Worm (Caenorhabditis elegans) whole organism, late embryonic: Measurements from ENCODE around the gene zipt-3.

Source experiments
- C08G9.2 ChIP-seq: sonication (generic microtip); optimal IDR thresholded peaks from 2 replicates; lab custom pipeline; 2016; ENCODE audit warnings: mild to moderate bottlenecking, missing genetic modification characterization, moderate library complexity, missing compliant biosample characterization
- K02D7.2 ChIP-seq: sonication (generic microtip); optimal IDR thresholded peaks from 2 replicates; lab custom pipeline; 2017; ENCODE audit warnings: mild to moderate bottlenecking, missing genetic modification characterization, missing compliant biosample characterization
- T23F11.4 ChIP-seq: fragments of 200-800 bp; sonication (Bioruptor generic); optimal IDR thresholded peaks from 2 replicates; lab custom pipeline; 2018; ENCODE audit warnings: mild to moderate bottlenecking, missing genetic modification characterization, missing compliant biosample characterization
- ahr-1 ChIP-seq: sonication (generic microtip); optimal IDR thresholded peaks from 2 replicates; lab custom pipeline; 2016; ENCODE audit warnings: missing genetic modification characterization, missing compliant biosample characterization
- ama-1 ChIP-seq: fragments of 150-350 bp; optimal IDR thresholded peaks from 2 replicates; lab custom pipeline; 2014
- ceh-14 ChIP-seq: sonication (generic microtip); optimal IDR thresholded peaks from 2 replicates; lab custom pipeline; 2016; ENCODE audit warnings: missing genotype, missing genetic modification characterization, missing compliant biosample characterization
- ceh-19 ChIP-seq: fragments of 200-800 bp; sonication (Bioruptor generic); optimal IDR thresholded peaks from 2 replicates; lab custom pipeline; 2018; ENCODE audit warnings: mild to moderate bottlenecking, missing genetic modification characterization, missing compliant biosample characterization
- ceh-2 ChIP-seq: sonication (generic microtip); optimal IDR thresholded peaks from 2 replicates; lab custom pipeline; 2016; ENCODE audit warnings: missing genotype, missing genetic modification characterization, missing compliant biosample characterization
- ceh-24 ChIP-seq: sonication (generic microtip); optimal IDR thresholded peaks from 2 replicates; lab custom pipeline; 2016; ENCODE audit warnings: mild to moderate bottlenecking, missing genetic modification characterization, missing compliant biosample characterization
- ceh-30 ChIP-seq: fragments of 150-350 bp; optimal IDR thresholded peaks from 2 replicates; lab custom pipeline; 2014; ENCODE audit warnings: missing biosample characterization, missing genetic modification characterization
- ceh-48 ChIP-seq: sonication (generic microtip); optimal IDR thresholded peaks from 2 replicates; lab custom pipeline; 2016; ENCODE audit warnings: missing genetic modification characterization, inconsistent platforms, missing compliant biosample characterization
- ceh-9 ChIP-seq: sonication (generic microtip); optimal IDR thresholded peaks from 2 replicates; lab custom pipeline; 2016; ENCODE audit warnings: mild to moderate bottlenecking, missing genetic modification characterization, inconsistent platforms, missing compliant biosample characterization
- che-1 ChIP-seq: sonication (generic microtip); optimal IDR thresholded peaks from 2 replicates; lab custom pipeline; 2016; ENCODE audit warnings: mild to moderate bottlenecking, missing genetic modification characterization, missing compliant biosample characterization
- dmd-4 ChIP-seq: sonication (generic microtip); optimal IDR thresholded peaks from 2 replicates; lab custom pipeline; 2016; ENCODE audit warnings: borderline replicate concordance, missing genetic modification characterization, missing compliant biosample characterization
- dve-1 ChIP-seq: sonication (generic microtip); optimal IDR thresholded peaks from 2 replicates; lab custom pipeline; 2017; ENCODE audit warnings: antibody characterized with exemption, mild to moderate bottlenecking, missing genetic modification characterization, missing compliant biosample characterization
- elt-2 ChIP-seq: sonication (generic microtip); optimal IDR thresholded peaks from 2 replicates; lab custom pipeline; 2016; ENCODE audit warnings: missing genetic modification reagents, missing genetic modification characterization, missing compliant biosample characterization
- elt-4 ChIP-seq: sonication (generic microtip); optimal IDR thresholded peaks from 2 replicates; lab custom pipeline; 2016; ENCODE audit warnings: missing genetic modification characterization, missing compliant biosample characterization
- fkh-10 ChIP-seq: fragments of 150-350 bp; optimal IDR thresholded peaks from 2 replicates; lab custom pipeline; 2014; ENCODE audit warnings: missing biosample characterization, missing genetic modification reagents, missing genetic modification characterization
- fkh-6 ChIP-seq: sonication (generic microtip); optimal IDR thresholded peaks from 2 replicates; lab custom pipeline; 2016; ENCODE audit warnings: missing genetic modification characterization, missing compliant biosample characterization
- hlh-30 ChIP-seq: sonication (generic microtip); optimal IDR thresholded peaks from 2 replicates; lab custom pipeline; 2017; ENCODE audit warnings: antibody characterized with exemption, missing genetic modification characterization, missing compliant biosample characterization; ENCODE audit not compliant: insufficient read depth
- lin-11 ChIP-seq: fragments of 200-800 bp; sonication (Bioruptor generic); optimal IDR thresholded peaks from 2 replicates; lab custom pipeline; 2018; ENCODE audit warnings: mild to moderate bottlenecking, missing genetic modification characterization, missing compliant biosample characterization
- madf-2 ChIP-seq: sonication (generic microtip); optimal IDR thresholded peaks from 2 replicates; lab custom pipeline; 2017; ENCODE audit warnings: missing genetic modification characterization, missing compliant biosample characterization
- nhr-11 ChIP-seq: fragments of 150-350 bp; optimal IDR thresholded peaks from 2 replicates; lab custom pipeline; 2014; ENCODE audit warnings: missing biosample characterization, missing genetic modification characterization
- npax-4 ChIP-seq: sonication (generic microtip); optimal IDR thresholded peaks from 2 replicates; lab custom pipeline; 2016; ENCODE audit warnings: missing genetic modification characterization, missing compliant biosample characterization
- pag-3 ChIP-seq: sonication (generic microtip); optimal IDR thresholded peaks from 2 replicates; lab custom pipeline; 2016; ENCODE audit warnings: missing compliant biosample characterization, missing genetic modification characterization, borderline replicate concordance
- pat-9 ChIP-seq: fragments of 200-800 bp; sonication (Bioruptor generic); optimal IDR thresholded peaks from 2 replicates; lab custom pipeline; 2018; ENCODE audit warnings: mild to moderate bottlenecking, missing genetic modification characterization, moderate library complexity, missing compliant biosample characterization
- pha-2 ChIP-seq: sonication (generic microtip); optimal IDR thresholded peaks from 2 replicates; lab custom pipeline; 2017; ENCODE audit warnings: mild to moderate bottlenecking, missing genetic modification characterization, missing compliant biosample characterization
- pha-4 ChIP-seq: fragments of 150-350 bp; optimal IDR thresholded peaks from 2 replicates; lab custom pipeline; 2018; ENCODE audit warnings: missing biosample characterization, missing genetic modification reagents, missing genetic modification characterization
- pqm-1 ChIP-seq: sonication (generic microtip); optimal IDR thresholded peaks from 2 replicates; lab custom pipeline; 2016; ENCODE audit warnings: missing genetic modification characterization, missing compliant biosample characterization
- ref-2 ChIP-seq: sonication (generic microtip); optimal IDR thresholded peaks from 2 replicates; lab custom pipeline; 2016; ENCODE audit warnings: missing genetic modification characterization, missing compliant biosample characterization
- rnt-1 ChIP-seq: sonication (generic microtip); optimal IDR thresholded peaks from 2 replicates; lab custom pipeline; 2016; ENCODE audit warnings: missing genetic modification characterization, missing compliant biosample characterization
- sdc-2 ChIP-seq: sonication (generic microtip); optimal IDR thresholded peaks from 2 replicates; lab custom pipeline; 2016; ENCODE audit warnings: missing genotype, missing genetic modification characterization, missing compliant biosample characterization
- sox-2 ChIP-seq: fragments of 200-800 bp; sonication (Bioruptor generic); IDR thresholded peaks from 2 replicates; pipeline ENCODE4 v1.3.6; 2022; ENCODE audit warnings: missing genetic modification reagents, missing genetic modification characterization, missing compliant biosample characterization
- tbx-2 ChIP-seq: sonication (generic microtip); optimal IDR thresholded peaks from 2 replicates; lab custom pipeline; 2016; ENCODE audit warnings: missing genetic modification characterization, missing compliant biosample characterization
- unc-3 ChIP-seq, 2 experiments: fragments of 200-800 bp in 1 of 2; sonication (Bioruptor generic) in 1 of 2; sonication (generic microtip) in 1 of 2; conservative IDR thresholded peaks in 1 of 2; optimal IDR thresholded peaks in 1 of 2; 2 replicates each; pipeline versions ENCODE4 v1.3.6 to Lab custom; 2016 to 2022; ENCODE audit warnings: missing compliant biosample characterization in 2 of 2, missing genetic modification characterization in 2 of 2, missing genetic modification reagents in 1 of 2
- zip-5 ChIP-seq: sonication (generic microtip); optimal IDR thresholded peaks from 2 replicates; lab custom pipeline; 2016; ENCODE audit warnings: missing genetic modification characterization, missing compliant biosample characterization

Gene zipt-3

DNA sequence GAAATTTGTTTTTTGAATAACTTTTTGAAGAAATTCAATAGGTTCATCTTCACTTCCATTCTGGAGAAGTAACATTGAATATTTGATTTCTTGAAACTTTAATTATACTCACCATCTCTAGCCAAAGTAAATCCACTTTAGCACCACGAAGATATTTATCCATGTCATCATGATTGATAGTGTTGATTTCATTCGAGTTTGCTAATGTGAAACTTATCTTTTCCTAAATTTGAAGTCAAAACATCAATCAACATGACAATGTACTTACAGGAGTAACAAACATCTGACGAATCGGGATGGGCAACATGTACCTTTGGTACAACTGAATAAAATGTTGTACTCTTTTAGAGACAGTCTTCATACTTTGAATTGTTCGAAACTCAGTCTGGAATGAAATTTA is 20.6 kb upstream of the zipt-3 start:
- TF ChIP-seq T23F11.4 (GFP tag; lab: Kevin White, UChicago) (no peak), che-1 (tag; lab: Kevin White, UChicago) (no peak), npax-4 (tag; lab: Kevin White, UChicago) (no peak), sox-2 (GFP tag; lab: Robert Waterston, UW) (no peak), pha-4 (no peak), elt-2 (tag; lab: Kevin White, UChicago) (no peak), lin-11 (tag; lab: Kevin White, UChicago) (no peak), ceh-48 (tag; lab: Kevin White, UChicago) (no peak), K02D7.2 (tag; lab: Kevin White, UChicago) (no peak), pag-3 (tag; lab: Kevin White, UChicago) (no peak), pat-9 (no peak), rnt-1 (no peak), ceh-19 (no peak), ceh-9 (no peak), C08G9.2 (tag; lab: Kevin White, UChicago) (no peak), madf-2 (tag; lab: Kevin White, UChicago) (no peak), fkh-10 (GFP tag; lab: Kevin White, UChicago) (no peak), pha-2 (tag; lab: Kevin White, UChicago) (no peak)

DNA sequence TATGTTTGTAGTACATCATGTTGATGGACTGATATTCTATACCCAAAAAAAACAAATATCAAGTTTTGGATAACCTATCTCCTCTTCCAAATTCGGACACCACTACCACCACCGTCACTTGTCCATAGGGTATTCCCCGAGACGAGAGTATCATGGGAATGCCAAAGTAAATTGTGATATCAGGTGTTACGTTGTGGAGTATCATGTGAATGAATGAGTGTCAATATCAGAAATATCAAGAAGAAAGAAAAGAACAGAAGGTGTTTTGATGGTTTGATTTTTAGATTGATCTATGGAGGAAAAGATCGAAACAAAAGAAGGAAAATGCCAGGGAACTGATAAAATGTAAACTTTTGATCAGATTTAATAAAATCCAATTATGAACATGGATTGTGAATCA is 19.7 kb upstream of the zipt-3 start:
- TF ChIP-seq nhr-11 (tag; lab: Kevin White, UChicago) (no peak), elt-2 (tag; lab: Kevin White, UChicago) (peak; percentile 29)
- TF ChIP-seq, all 69 proteins: peak for 1

DNA sequence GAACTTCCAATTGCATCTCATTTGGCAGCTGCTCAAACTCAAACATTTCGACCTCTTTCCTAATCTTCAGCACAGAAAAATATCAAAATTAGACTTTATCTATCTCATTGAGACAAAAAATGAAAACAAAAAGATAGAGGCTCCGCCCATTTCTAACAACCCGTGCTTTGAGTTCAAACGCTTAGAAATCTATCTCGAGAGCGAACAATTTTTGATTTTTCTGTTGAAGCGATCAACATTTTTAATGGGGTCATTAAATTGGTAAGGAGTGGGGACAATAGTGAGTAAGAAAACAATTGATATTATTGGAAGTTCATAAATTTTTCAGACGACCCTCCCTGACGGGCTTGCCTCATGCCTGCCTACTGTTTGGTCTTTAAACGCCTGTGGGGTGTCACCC is 19.1 kb upstream of the zipt-3 start, which contains the start of the genes C25H3.10 and C25H3.1:
C25H3.10 (minus strand) TSS at position 101 of the 400 bp plus-strand sequence.
C25H3.1 (plus strand) TSS at position 203 of the 400 bp plus-strand sequence.
- TF ChIP-seq elt-4 (tag; lab: Kevin White, UChicago) (no peak), sdc-2 (no peak)

DNA sequence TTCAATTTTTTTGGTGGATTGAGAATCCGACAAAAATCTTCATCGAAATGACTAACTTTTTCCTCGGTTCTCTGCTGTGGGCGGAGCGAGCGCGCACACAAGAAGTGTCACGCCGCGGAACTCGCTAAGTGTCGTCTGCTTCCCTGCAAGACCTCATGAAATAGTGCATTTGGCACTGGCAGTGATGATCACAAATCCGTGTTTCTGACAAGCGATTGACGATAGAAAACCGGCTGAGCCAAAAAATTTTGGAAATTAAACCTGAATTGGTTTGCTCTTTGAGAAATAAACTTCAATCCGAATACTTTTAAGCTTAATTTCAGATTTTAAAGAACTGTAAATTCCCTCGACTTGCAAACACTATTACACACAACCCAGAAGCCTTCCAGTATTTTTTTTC is 16.4 kb upstream of the zipt-3 start:
- TF ChIP-seq ceh-24 (tag; lab: Kevin White, UChicago) (no peak), fkh-6 (tag; lab: Kevin White, UChicago) (no peak), ceh-30 (tag; lab: Kevin White, UChicago) (no peak), unc-3 (GFP tag; conservative IDR thresholded peaks at IDR 0.05; lab: Robert Waterston, UW) (no peak), unc-3 (tag; optimal IDR thresholded peaks at IDR 0.05; lab: Kevin White, UChicago) (no peak), dmd-4 (no peak), che-1 (tag; lab: Kevin White, UChicago) (no peak), dve-1 (tag; lab: Kevin White, UChicago) (peak; percentile 39), hlh-30 (peak; percentile 15), pqm-1 (tag; lab: Kevin White, UChicago) (no peak), tbx-2 (tag; lab: Kevin White, UChicago) (no peak), ahr-1 (no peak), pat-9 (no peak), ref-2 (tag; lab: Kevin White, UChicago) (no peak), elt-2 (tag; lab: Kevin White, UChicago) (peak; percentile 21), ama-1 (peak; percentile 66), ceh-2 (tag; lab: Kevin White, UChicago) (no peak), zip-5 (tag; lab: Kevin White, UChicago) (no peak), ceh-14 (tag; lab: Kevin White, UChicago) (no peak)
